Worm (Caenorhabditis elegans) whole organism, L4 larva: Measurements from ENCODE around the gene C33A11.2.

Source experiments
- D1046.2 ChIP-seq: fragments of 200-800 bp; sonication (Bioruptor generic); IDR thresholded peaks from 2 replicates; pipeline ENCODE4 v1.3.6; 2022; ENCODE audit warnings: missing genetic modification characterization, missing compliant biosample characterization
- F10B5.3 ChIP-seq: sonication (generic microtip); optimal IDR thresholded peaks from 2 replicates; lab custom pipeline; 2016; ENCODE audit warnings: mild to moderate bottlenecking, missing genetic modification characterization, missing compliant biosample characterization
- F49E8.2 ChIP-seq: sonication (generic microtip); optimal IDR thresholded peaks from 2 replicates; lab custom pipeline; 2016; ENCODE audit warnings: missing compliant biosample characterization, mild to moderate bottlenecking, missing genetic modification characterization, borderline replicate concordance
- Y48G9A.11 ChIP-seq: fragments of 200-800 bp; sonication (Bioruptor generic); IDR thresholded peaks from 2 replicates; pipeline ENCODE4 v1.3.6; 2022; ENCODE audit warnings: missing genetic modification reagents, missing genetic modification characterization, missing compliant biosample characterization
- Y5F2A.4 ChIP-seq: fragments of 200-800 bp; sonication (Bioruptor generic); optimal IDR thresholded peaks from 2 replicates; lab custom pipeline; 2018; ENCODE audit warnings: mild to moderate bottlenecking, missing genetic modification characterization, missing compliant biosample characterization
- aha-1 ChIP-seq: fragments of 150-350 bp; peaks from one replicate; lab custom pipeline; 2014; ENCODE audit warnings: missing biosample characterization, missing genetic modification characterization
- ceh-28 ChIP-seq: fragments of 150-350 bp; optimal IDR thresholded peaks from 2 replicates; lab custom pipeline; 2014; ENCODE audit warnings: missing biosample characterization, missing genetic modification reagents, missing genetic modification characterization
- daf-16 ChIP-seq, 3 experiments: sonication (generic microtip); optimal IDR thresholded peaks; 2 replicates each; lab custom pipeline; 2016 to 2017; ENCODE audit warnings: missing genetic modification characterization in 3 of 3, missing genetic modification reagents in 3 of 3, mild to moderate bottlenecking in 2 of 3, missing compliant biosample characterization in 2 of 3, missing biosample characterization in 1 of 3, moderate library complexity in 1 of 3
- dpl-1 ChIP-seq: fragments of 150-350 bp; optimal IDR thresholded peaks from 2 replicates; lab custom pipeline; 2014; ENCODE audit warnings: missing biosample characterization, missing genetic modification reagents, missing genetic modification characterization
- dve-1 ChIP-seq: sonication (generic microtip); optimal IDR thresholded peaks from 2 replicates; lab custom pipeline; 2017; ENCODE audit warnings: antibody characterized with exemption, mild to moderate bottlenecking, missing genetic modification characterization, missing compliant biosample characterization; ENCODE audit not compliant: insufficient read depth
- egl-43 ChIP-seq: fragments of 200-800 bp; sonication (Bioruptor generic); IDR thresholded peaks from 2 replicates; pipeline ENCODE4 v1.3.6; 2022; ENCODE audit warnings: missing genetic modification reagents, missing genetic modification characterization, missing compliant biosample characterization
- hif-1 ChIP-seq, 2 experiments: sonication (generic microtip); optimal IDR thresholded peaks; 2 replicates each; lab custom pipeline; 2016 to 2017; ENCODE audit warnings: missing compliant biosample characterization in 2 of 2, missing genetic modification characterization in 2 of 2, missing genetic modification reagents in 2 of 2, missing genotype in 2 of 2, mild to moderate bottlenecking in 1 of 2
- hlh-30 ChIP-seq: sonication (generic microtip); optimal IDR thresholded peaks from 2 replicates; lab custom pipeline; 2017; ENCODE audit warnings: antibody characterized with exemption, mild to moderate bottlenecking, missing genetic modification characterization, missing compliant biosample characterization; ENCODE audit not compliant: insufficient read depth
- hmg-1.1 ChIP-seq: fragments of 200-800 bp; sonication (Bioruptor generic); IDR thresholded peaks from 2 replicates; pipeline ENCODE4 v1.3.6; 2022; ENCODE audit warnings: missing genetic modification reagents, missing genetic modification characterization, missing compliant biosample characterization
- jun-1 ChIP-seq: fragments of 150-350 bp; optimal IDR thresholded peaks from 2 replicates; lab custom pipeline; 2014; ENCODE audit warnings: missing biosample characterization, missing genetic modification reagents, missing genetic modification characterization
- lin-15B ChIP-seq: fragments of 150-350 bp; sonication (generic microtip); optimal IDR thresholded peaks from 3 replicates; lab custom pipeline; 2014; ENCODE audit warnings: missing biosample characterization, missing genetic modification characterization
- lsy-2 ChIP-seq, 2 experiments: fragments of 150-350 bp in 1 of 2; sonication (generic microtip) in 1 of 2; optimal IDR thresholded peaks; 2 replicates each; lab custom pipeline; 2014 to 2017; ENCODE audit warnings: missing biosample characterization in 2 of 2, missing genetic modification characterization in 2 of 2
- mdt-29 ChIP-seq: fragments of 200-800 bp; sonication (Bioruptor generic); IDR thresholded peaks from 2 replicates; pipeline ENCODE4 v1.3.6; 2022; ENCODE audit warnings: missing genetic modification reagents, missing genetic modification characterization, missing compliant biosample characterization
- mep-1 ChIP-seq: fragments of 150-350 bp; sonication (generic microtip); optimal IDR thresholded peaks from 3 replicates; lab custom pipeline; 2014; ENCODE audit warnings: missing biosample characterization, missing genetic modification characterization
- mes-2 ChIP-seq: sonication (generic microtip); optimal IDR thresholded peaks from 2 replicates; lab custom pipeline; 2016; ENCODE audit warnings: missing genotype, mild to moderate bottlenecking, missing genetic modification characterization, missing compliant biosample characterization; ENCODE audit not compliant: poor library complexity, severe bottlenecking
- nhr-25 ChIP-seq: sonication (generic microtip); optimal IDR thresholded peaks from 2 replicates; lab custom pipeline; 2017; ENCODE audit warnings: missing genetic modification characterization, mild to moderate bottlenecking, missing compliant biosample characterization, antibody characterized with exemption, moderate library complexity, borderline replicate concordance; ENCODE audit not compliant: insufficient read depth
- nhr-41 ChIP-seq: fragments of 200-800 bp; sonication (Bioruptor generic); IDR thresholded peaks from 2 replicates; pipeline ENCODE4 v1.3.6; 2022; ENCODE audit warnings: missing genetic modification reagents, missing genetic modification characterization, missing compliant biosample characterization
- nhr-42 ChIP-seq: fragments of 200-800 bp; sonication (Bioruptor generic); IDR thresholded peaks from 2 replicates; pipeline ENCODE4 v1.3.6; 2022; ENCODE audit warnings: missing genetic modification characterization, missing compliant biosample characterization
- nhr-48 ChIP-seq: sonication (generic microtip); optimal IDR thresholded peaks from 2 replicates; lab custom pipeline; 2016; ENCODE audit warnings: mild to moderate bottlenecking, missing genetic modification characterization, missing compliant biosample characterization
- nhr-76 ChIP-seq: fragments of 150-350 bp; optimal IDR thresholded peaks from 2 replicates; lab custom pipeline; 2014; ENCODE audit warnings: missing biosample characterization, missing genetic modification characterization
- pha-4 ChIP-seq, 2 experiments: fragments of 150-350 bp in 1 of 2; fragments of 200-800 bp in 1 of 2; sonication (Bioruptor generic) in 1 of 2; IDR thresholded peaks in 1 of 2; optimal IDR thresholded peaks in 1 of 2; 2 replicates each; pipeline versions ENCODE4 v1.3.6 to Lab custom; 2014 to 2022; ENCODE audit warnings: missing genetic modification characterization in 2 of 2, missing genetic modification reagents in 2 of 2, missing biosample characterization in 1 of 2, missing compliant biosample characterization in 1 of 2
- pqm-1 ChIP-seq: sonication (generic microtip); optimal IDR thresholded peaks from 2 replicates; lab custom pipeline; 2017; ENCODE audit warnings: missing biosample characterization, missing genetic modification characterization
- set-16 ChIP-seq: fragments of 200-800 bp; sonication (Bioruptor generic); IDR thresholded peaks from 2 replicates; pipeline ENCODE4 v1.3.6; 2022; ENCODE audit warnings: missing genetic modification reagents, missing genetic modification characterization, missing compliant biosample characterization
- snpc-4 ChIP-seq: fragments of 150-350 bp; optimal IDR thresholded peaks from 2 replicates; lab custom pipeline; 2014; ENCODE audit warnings: missing biosample characterization, missing genetic modification characterization
- spr-1 ChIP-seq: sonication (generic microtip); optimal IDR thresholded peaks from 2 replicates; lab custom pipeline; 2016; ENCODE audit warnings: mild to moderate bottlenecking, missing genetic modification characterization, missing compliant biosample characterization
- tag-97 ChIP-seq: fragments of 200-800 bp; sonication (Bioruptor generic); IDR thresholded peaks from 2 replicates; pipeline ENCODE4 v1.3.6; 2022; ENCODE audit warnings: missing genetic modification characterization, missing compliant biosample characterization
- tra-1 ChIP-seq: fragments of 200-800 bp; sonication (Bioruptor generic); IDR thresholded peaks from 2 replicates; pipeline ENCODE4 v1.3.6; 2022; ENCODE audit warnings: missing genetic modification reagents, missing genetic modification characterization, missing compliant biosample characterization
- unc-130 ChIP-seq: sonication (generic microtip); optimal IDR thresholded peaks from 2 replicates; lab custom pipeline; 2016; ENCODE audit warnings: missing genetic modification reagents, missing genetic modification characterization, missing compliant biosample characterization
- unc-62 ChIP-seq, 3 experiments: fragments of 150-350 bp in 1 of 3; sonication (generic microtip); optimal IDR thresholded peaks in 2 of 3; peaks in 1 of 3; 1 replicate in 1 of 3; 2 replicates in 2 of 3; lab custom pipeline; 2014 to 2017; ENCODE audit warnings: missing biosample characterization in 3 of 3, missing genetic modification characterization in 3 of 3, missing genetic modification reagents in 3 of 3, missing genotype in 1 of 3
- vab-7 ChIP-seq: fragments of 200-800 bp; sonication (Bioruptor generic); IDR thresholded peaks from 2 replicates; pipeline ENCODE4 v1.3.6; 2022; ENCODE audit warnings: missing genetic modification reagents, missing genetic modification characterization, missing compliant biosample characterization
- zip-11 ChIP-seq: fragments of 200-800 bp; sonication (Bioruptor generic); IDR thresholded peaks from 2 replicates; pipeline ENCODE4 v1.3.6; 2022; ENCODE audit warnings: missing genetic modification characterization, missing compliant biosample characterization
- zip-2 ChIP-seq: fragments of 150-350 bp; optimal IDR thresholded peaks from 2 replicates; lab custom pipeline; 2014; ENCODE audit warnings: missing biosample characterization, missing genetic modification characterization
- ztf-11 ChIP-seq: fragments of 150-350 bp; optimal IDR thresholded peaks from 2 replicates; lab custom pipeline; 2014; ENCODE audit warnings: missing biosample characterization, missing genetic modification characterization
- ztf-7 ChIP-seq: fragments of 150-350 bp; optimal IDR thresholded peaks from 2 replicates; lab custom pipeline; 2014; ENCODE audit warnings: missing biosample characterization, missing genetic modification characterization

C33A11.2 gene

DNA sequence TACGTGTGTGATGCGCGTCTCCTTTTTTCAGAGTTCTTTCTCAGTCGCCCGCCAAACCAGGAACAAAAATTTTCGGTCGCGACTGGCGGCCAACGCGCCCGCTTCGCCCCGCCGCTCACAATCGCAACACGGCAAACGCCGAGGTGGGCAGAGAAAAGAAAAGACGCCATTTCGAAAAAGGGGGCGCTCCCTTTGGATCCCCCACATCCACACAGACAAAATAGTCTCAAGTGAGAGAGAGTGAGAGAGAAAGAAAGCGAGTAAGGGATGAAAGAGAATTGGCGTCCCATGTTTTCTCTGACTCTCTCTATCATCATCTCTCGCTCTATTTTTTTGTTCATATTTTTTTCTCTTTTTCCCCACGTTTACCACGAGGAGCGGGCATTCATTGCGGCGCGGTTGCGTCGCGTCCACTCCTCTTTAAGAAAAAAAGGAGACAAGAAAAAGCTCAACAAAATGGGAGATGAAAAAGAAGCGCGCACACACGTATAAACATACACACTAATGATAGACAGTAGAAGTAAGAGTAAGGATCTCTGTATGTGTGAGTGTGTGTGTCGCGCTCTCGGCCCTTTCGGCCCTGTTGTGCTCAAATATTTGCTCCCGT lies 11.8 kb upstream of the C33A11.2 start (continued):
- peak; percentile 82 for TF ChIP-seq dve-1 (tag; lab: Kevin White, UChicago)
- 0 out of 2 replicates have a peak, but pooled peaks have one; percentile 45 for TF ChIP-seq nhr-42
- TF ChIP-seq Y5F2A.4 (GFP tag; lab: Kevin White, UChicago), result no peak
- peak; percentile 93 for TF ChIP-seq mep-1 (tag; lab: Kevin White, UChicago)
- peak; percentile 53; the same call in 1 of the 2 replicates for TF ChIP-seq pha-4 (GFP tag; IDR thresholded peaks at IDR 0.05; lab: Robert Waterston, UW)
- TF ChIP-seq pha-4 (tag; optimal IDR thresholded peaks at IDR 0.05; lab: Kevin White, UChicago), result peak; percentile 52
- TF ChIP-seq unc-130 (GFP tag; lab: Kevin White, UChicago), result no peak
- TF ChIP-seq lsy-2 (tag; optimal IDR thresholded peaks at IDR 0.05; lab: Kevin White, UChicago), result peak; percentile 63 to 81
- peak; percentile 99 for TF ChIP-seq aha-1 (tag; lab: Kevin White, UChicago)
- no peak for TF ChIP-seq F49E8.2 (tag; lab: Kevin White, UChicago)
- peak; percentile 93 for TF ChIP-seq tra-1 (GFP tag; lab: Robert Waterston, UW)
- no peak for TF ChIP-seq ceh-28 (tag; lab: Kevin White, UChicago)
- TF ChIP-seq Y48G9A.11 (GFP tag; lab: Robert Waterston, UW), result no peak
- peak; percentile 87 for TF ChIP-seq nhr-25 (tag; lab: Kevin White, UChicago)
- TF ChIP-seq hmg-1.1 (GFP tag; lab: Robert Waterston, UW), result peak; percentile 85
- TF ChIP-seq zip-2, result peak; percentile 49
- TF ChIP-seq nhr-76, result peak; percentile 23
- TF ChIP-seq snpc-4 (tag; lab: Kevin White, UChicago), result no peak

DNA sequence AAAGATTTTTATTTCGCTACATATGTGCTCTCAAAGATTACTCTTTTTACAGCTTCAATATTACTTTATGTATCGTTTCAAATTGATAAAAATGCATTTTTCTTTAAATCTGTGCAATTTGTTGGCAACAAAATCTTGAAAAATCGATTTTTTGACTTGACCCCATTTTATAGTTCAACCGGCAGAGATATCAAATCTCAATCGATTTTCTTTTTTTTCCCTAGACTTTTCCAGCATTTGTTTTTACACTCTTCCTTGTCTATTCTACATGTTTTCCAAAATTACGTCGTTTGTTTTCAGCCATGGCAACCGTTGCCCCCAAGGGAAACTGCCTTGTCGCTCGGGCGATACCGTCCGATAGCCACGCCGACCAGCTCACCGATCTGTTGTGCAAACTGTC lies 10.9 kb upstream of the C33A11.2 start, which contains the start of gene nfki-1:
Gene nfki-1 (plus strand): TSS at position 301 of the 400 bp plus-strand sequence.
- 0 out of 2 replicates have a peak, but pooled peaks have one; percentile 4 for TF ChIP-seq egl-43 (GFP tag; lab: Robert Waterston, UW)
- no peak for TF ChIP-seq spr-1 (tag; lab: Kevin White, UChicago)
- TF ChIP-seq aha-1 (tag; lab: Kevin White, UChicago), result peak; percentile 53
- TF ChIP-seq ceh-28 (tag; lab: Kevin White, UChicago), result peak; percentile 10

DNA sequence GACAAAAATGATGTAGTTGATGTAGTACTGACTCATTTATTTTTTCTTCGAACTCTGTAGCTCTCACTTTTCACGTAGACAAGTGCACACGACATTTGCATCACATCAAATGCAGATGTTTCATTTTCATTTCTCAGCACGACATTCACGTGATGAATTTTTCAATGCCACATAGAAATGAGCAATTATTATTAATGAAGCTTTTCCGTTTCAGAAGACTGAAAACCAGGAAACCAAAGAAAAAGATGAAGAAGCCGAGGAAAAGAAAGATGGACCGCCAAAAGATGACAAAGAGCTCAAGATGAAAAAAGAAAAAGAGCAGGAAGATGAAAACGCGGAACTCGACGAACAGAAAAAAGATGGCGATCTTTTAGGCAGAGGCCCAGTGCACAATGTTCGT lies 10.2 kb upstream of the C33A11.2 start:
- TF ChIP-seq zip-11 (GFP tag; lab: Robert Waterston, UW) (no peak), daf-16 (GFP tag; optimal IDR thresholded peaks at IDR 0.05; lab: Kevin White, UChicago) (no peak), daf-16 (tag; optimal IDR thresholded peaks at IDR 0.05; lab: Kevin White, UChicago) (no peak), hlh-30 (tag; lab: Kevin White, UChicago) (peak; percentile 35), zip-2 (no peak), unc-62 (GFP tag; optimal IDR thresholded peaks at IDR 0.05 in 1 of 2; lab: Kevin White, UChicago) (no peak), unc-62 (tag; optimal IDR thresholded peaks at IDR 0.05; lab: Kevin White, UChicago) (no peak), F10B5.3 (tag; lab: Kevin White, UChicago) (no peak), set-16 (GFP tag; lab: Robert Waterston, UW) (no peak), hif-1 (tag; optimal IDR thresholded peaks at IDR 0.05; lab: Kevin White, UChicago) (peak in 1 of 2 experiments; percentile 50), mes-2 (tag; lab: Kevin White, UChicago) (no peak), mep-1 (tag; lab: Kevin White, UChicago) (peak; percentile 40), lsy-2 (tag; optimal IDR thresholded peaks at IDR 0.05; lab: Kevin White, UChicago) (peak in 1 of 2 experiments; percentile 63), dpl-1 (GFP tag; lab: Kevin White, UChicago) (no peak)
- TF ChIP-seq, all 104 proteins: peak for 4

DNA sequence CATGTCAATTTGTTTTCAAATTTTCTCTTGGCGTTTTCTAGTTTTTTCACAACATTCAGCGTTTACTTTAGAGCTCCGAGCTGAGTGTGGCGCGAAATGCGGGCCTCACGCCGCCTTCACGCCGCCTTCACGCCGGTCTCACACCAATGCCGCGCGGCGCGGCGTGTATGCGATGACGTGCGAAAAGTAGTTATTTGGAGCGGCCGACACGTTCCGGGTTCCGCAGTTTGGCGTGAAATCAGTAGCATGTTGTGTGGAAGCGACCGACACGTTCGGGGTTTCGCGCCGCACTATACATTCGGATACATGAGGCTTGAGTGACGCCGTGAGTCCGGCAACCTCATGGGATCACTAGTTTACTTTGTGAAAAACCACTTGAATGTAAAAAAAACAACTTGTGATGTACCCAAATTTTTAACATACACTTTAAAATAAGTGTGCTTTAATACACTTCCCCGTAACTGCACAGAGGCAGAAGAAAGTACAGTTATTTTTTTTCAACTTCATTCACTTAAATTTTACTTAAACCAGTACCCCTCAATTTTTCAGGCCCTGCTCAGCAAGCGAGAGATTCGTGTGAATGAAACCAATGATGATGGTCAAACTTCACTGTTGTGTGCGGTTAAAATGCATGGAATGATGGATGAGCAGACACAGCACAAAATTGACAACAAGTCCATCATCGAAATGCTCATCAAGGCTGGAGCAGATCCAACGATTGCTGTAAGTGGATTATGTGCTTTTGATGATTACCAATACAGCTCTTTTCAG lies 3.5 kb upstream of the C33A11.2 start:
- TF ChIP-seq spr-1 (tag; lab: Kevin White, UChicago) (peak; percentile 18), D1046.2 (GFP tag; lab: Robert Waterston, UW) (0 out of 2 replicates have a peak, but pooled peaks have one; percentile 56), ztf-7 (no peak), snpc-4 (tag; lab: Kevin White, UChicago) (peak; percentile 46), vab-7 (0 out of 2 replicates have a peak, but pooled peaks have one; percentile 16), nhr-41 (GFP tag; lab: Robert Waterston, UW) (0 out of 2 replicates have a peak, but pooled peaks have one; percentile 24), tag-97 (GFP tag; lab: Robert Waterston, UW) (no peak), jun-1 (tag; lab: Kevin White, UChicago) (no peak), nhr-48 (tag; lab: Kevin White, UChicago) (no peak), ztf-11 (no peak), pqm-1 (no peak), hlh-30 (tag; lab: Kevin White, UChicago) (no peak), set-16 (GFP tag; lab: Robert Waterston, UW) (peak; percentile 75), mdt-29 (GFP tag; lab: Robert Waterston, UW) (peak; percentile 49; the same call in 1 of the 2 replicates), lin-15B (tag; lab: Kevin White, UChicago) (no peak)
